Worm (Caenorhabditis elegans) whole organism, L4 larva: Measurements from ENCODE around the gene T12A7.2.

Source experiments
- F37D6.2 ChIP-seq: sonication (generic microtip); optimal IDR thresholded peaks from 2 replicates; lab custom pipeline; 2016; ENCODE audit warnings: mild to moderate bottlenecking, missing genetic modification characterization, missing compliant biosample characterization
- R02D3.7 ChIP-seq: fragments of 150-350 bp; sonication (generic microtip); optimal IDR thresholded peaks from 3 replicates; lab custom pipeline; 2014; ENCODE audit warnings: missing biosample characterization, missing genetic modification characterization
- Y105C5A.15 ChIP-seq: fragments of 200-800 bp; sonication (Bioruptor generic); IDR thresholded peaks from 2 replicates; pipeline ENCODE4 v1.3.6; 2022; ENCODE audit warnings: missing genetic modification characterization, missing compliant biosample characterization
- aly-2 ChIP-seq: sonication (generic microtip); optimal IDR thresholded peaks from 2 replicates; lab custom pipeline; 2018; ENCODE audit warnings: missing biosample characterization, missing genetic modification characterization
- ama-1 ChIP-seq: fragments of 150-350 bp; optimal IDR thresholded peaks from 2 replicates; lab custom pipeline; 2014; ENCODE audit warnings: inconsistent platforms, mixed read lengths
- ceh-20 ChIP-seq: fragments of 200-800 bp; sonication (Bioruptor generic); IDR thresholded peaks from 2 replicates; pipeline ENCODE4 v1.3.6; 2022; ENCODE audit warnings: missing genetic modification reagents, missing genetic modification characterization, missing compliant biosample characterization
- ceh-32 ChIP-seq: sonication (generic microtip); optimal IDR thresholded peaks from 2 replicates; lab custom pipeline; 2016; ENCODE audit warnings: mild to moderate bottlenecking, missing genetic modification characterization, missing compliant biosample characterization; ENCODE audit not compliant: poor library complexity
- ceh-44 ChIP-seq: fragments of 200-800 bp; sonication (Bioruptor generic); IDR thresholded peaks from 2 replicates; pipeline ENCODE4 v1.3.6; 2022; ENCODE audit warnings: missing genetic modification reagents, missing genetic modification characterization, missing compliant biosample characterization
- ceh-82 ChIP-seq: sonication (generic microtip); optimal IDR thresholded peaks from 2 replicates; lab custom pipeline; 2017; ENCODE audit warnings: missing biosample characterization, missing genetic modification characterization
- ctbp-1 ChIP-seq: fragments of 200-800 bp; sonication (Bioruptor generic); IDR thresholded peaks from 2 replicates; pipeline ENCODE4 v1.3.6; 2022; ENCODE audit warnings: missing genetic modification reagents, missing genetic modification characterization, missing compliant biosample characterization
- daf-16 ChIP-seq, 3 experiments: sonication (generic microtip); optimal IDR thresholded peaks; 2 replicates each; lab custom pipeline; 2016 to 2017; ENCODE audit warnings: missing genetic modification characterization in 3 of 3, missing genetic modification reagents in 3 of 3, mild to moderate bottlenecking in 2 of 3, missing compliant biosample characterization in 2 of 3, missing biosample characterization in 1 of 3, moderate library complexity in 1 of 3
- daf-19 ChIP-seq: fragments of 200-800 bp; sonication (Bioruptor generic); conservative IDR thresholded peaks from 2 replicates; pipeline ENCODE4 v1.3.6; 2022; ENCODE audit warnings: missing genetic modification characterization, missing compliant biosample characterization
- daf-8 ChIP-seq: fragments of 200-800 bp; sonication (Bioruptor generic); IDR thresholded peaks from 2 replicates; pipeline ENCODE4 v1.3.6; 2022; ENCODE audit warnings: missing genetic modification characterization, missing compliant biosample characterization
- dmd-9 ChIP-seq: fragments of 200-800 bp; sonication (Bioruptor generic); IDR thresholded peaks from 2 replicates; pipeline ENCODE4 v1.3.6; 2022; ENCODE audit warnings: missing genetic modification reagents, missing genetic modification characterization, missing compliant biosample characterization
- egl-43 ChIP-seq: fragments of 200-800 bp; sonication (Bioruptor generic); IDR thresholded peaks from 2 replicates; pipeline ENCODE4 v1.3.6; 2022; ENCODE audit warnings: missing genetic modification reagents, missing genetic modification characterization, missing compliant biosample characterization
- gei-8 ChIP-seq: fragments of 200-800 bp; sonication (Bioruptor generic); optimal IDR thresholded peaks from 2 replicates; lab custom pipeline; 2018; ENCODE audit warnings: mild to moderate bottlenecking, missing genetic modification characterization, missing compliant biosample characterization
- jun-1 ChIP-seq: fragments of 150-350 bp; optimal IDR thresholded peaks from 2 replicates; lab custom pipeline; 2014; ENCODE audit warnings: missing biosample characterization, missing genetic modification reagents, missing genetic modification characterization
- lim-7 ChIP-seq: fragments of 200-800 bp; sonication (Bioruptor generic); IDR thresholded peaks from 2 replicates; pipeline ENCODE4 v1.3.6; 2022; ENCODE audit warnings: missing genetic modification characterization, missing compliant biosample characterization
- lin-15B ChIP-seq: fragments of 150-350 bp; sonication (generic microtip); optimal IDR thresholded peaks from 3 replicates; lab custom pipeline; 2014; ENCODE audit warnings: missing biosample characterization, missing genetic modification characterization
- lin-39 ChIP-seq: fragments of 150-350 bp; optimal IDR thresholded peaks from 2 replicates; lab custom pipeline; 2014; ENCODE audit warnings: missing biosample characterization, missing genetic modification reagents, missing genetic modification characterization
- mdl-1 ChIP-seq, 2 experiments: fragments of 150-350 bp in 1 of 2; sonication (generic microtip) in 1 of 2; optimal IDR thresholded peaks; 2 replicates each; lab custom pipeline; 2014 to 2017; ENCODE audit warnings: missing biosample characterization in 2 of 2, missing genetic modification characterization in 2 of 2
- mep-1 ChIP-seq: fragments of 150-350 bp; sonication (generic microtip); optimal IDR thresholded peaks from 3 replicates; lab custom pipeline; 2014; ENCODE audit warnings: missing biosample characterization, missing genetic modification characterization
- mes-2 ChIP-seq: sonication (generic microtip); optimal IDR thresholded peaks from 2 replicates; lab custom pipeline; 2016; ENCODE audit warnings: missing genotype, mild to moderate bottlenecking, missing genetic modification characterization, missing compliant biosample characterization; ENCODE audit not compliant: poor library complexity, severe bottlenecking
- mxl-2 ChIP-seq: fragments of 200-800 bp; sonication (Bioruptor generic); conservative IDR thresholded peaks from 2 replicates; pipeline ENCODE4 v1.3.6; 2022; ENCODE audit warnings: missing genetic modification reagents, missing genetic modification characterization, missing compliant biosample characterization
- nhr-11 ChIP-seq: fragments of 150-350 bp; optimal IDR thresholded peaks from 2 replicates; lab custom pipeline; 2014; ENCODE audit warnings: missing biosample characterization, missing genetic modification characterization
- nhr-25 ChIP-seq: sonication (generic microtip); optimal IDR thresholded peaks from 2 replicates; lab custom pipeline; 2017; ENCODE audit warnings: missing genetic modification characterization, mild to moderate bottlenecking, missing compliant biosample characterization, antibody characterized with exemption, moderate library complexity, borderline replicate concordance; ENCODE audit not compliant: insufficient read depth
- nhr-28 ChIP-seq: fragments of 150-350 bp; optimal IDR thresholded peaks from 2 replicates; lab custom pipeline; 2014; ENCODE audit warnings: missing biosample characterization, missing genetic modification characterization
- nhr-77 ChIP-seq: fragments of 150-350 bp; optimal IDR thresholded peaks from 2 replicates; lab custom pipeline; 2014; ENCODE audit warnings: missing biosample characterization, missing genetic modification characterization
- pha-4 ChIP-seq, 2 experiments: fragments of 150-350 bp in 1 of 2; fragments of 200-800 bp in 1 of 2; sonication (Bioruptor generic) in 1 of 2; IDR thresholded peaks in 1 of 2; optimal IDR thresholded peaks in 1 of 2; 2 replicates each; pipeline versions ENCODE4 v1.3.6 to Lab custom; 2014 to 2022; ENCODE audit warnings: missing genetic modification characterization in 2 of 2, missing genetic modification reagents in 2 of 2, missing biosample characterization in 1 of 2, missing compliant biosample characterization in 1 of 2
- rbr-2 ChIP-seq: sonication (generic microtip); optimal IDR thresholded peaks from 2 replicates; lab custom pipeline; 2016; ENCODE audit warnings: missing genotype, missing genetic modification characterization, missing compliant biosample characterization
- sdz-12 ChIP-seq: fragments of 200-800 bp; sonication (Bioruptor generic); optimal IDR thresholded peaks from 2 replicates; lab custom pipeline; 2018; ENCODE audit warnings: mild to moderate bottlenecking, missing genetic modification characterization, missing compliant biosample characterization
- set-16 ChIP-seq: fragments of 200-800 bp; sonication (Bioruptor generic); IDR thresholded peaks from 2 replicates; pipeline ENCODE4 v1.3.6; 2022; ENCODE audit warnings: missing genetic modification reagents, missing genetic modification characterization, missing compliant biosample characterization
- skn-1 ChIP-seq: fragments of 150-350 bp; optimal IDR thresholded peaks from 2 replicates; lab custom pipeline; 2014; ENCODE audit warnings: missing biosample characterization, missing genetic modification characterization
- snpc-1.2 ChIP-seq: fragments of 200-800 bp; sonication (Bioruptor generic); IDR thresholded peaks from 2 replicates; pipeline ENCODE4 v1.3.6; 2022; ENCODE audit warnings: missing genetic modification reagents, missing genetic modification characterization, missing compliant biosample characterization
- unc-130 ChIP-seq: sonication (generic microtip); optimal IDR thresholded peaks from 2 replicates; lab custom pipeline; 2016; ENCODE audit warnings: missing genetic modification reagents, missing genetic modification characterization, missing compliant biosample characterization
- vab-7 ChIP-seq: fragments of 200-800 bp; sonication (Bioruptor generic); IDR thresholded peaks from 2 replicates; pipeline ENCODE4 v1.3.6; 2022; ENCODE audit warnings: missing genetic modification reagents, missing genetic modification characterization, missing compliant biosample characterization
- zfp-2 ChIP-seq: sonication (generic microtip); optimal IDR thresholded peaks from 2 replicates; lab custom pipeline; 2016; ENCODE audit warnings: mild to moderate bottlenecking, missing genetic modification characterization, missing compliant biosample characterization
- zip-11 ChIP-seq: fragments of 200-800 bp; sonication (Bioruptor generic); IDR thresholded peaks from 2 replicates; pipeline ENCODE4 v1.3.6; 2022; ENCODE audit warnings: missing genetic modification characterization, missing compliant biosample characterization

The T12A7.2 gene

ce11 chrIV:11765507-11765906 lies 4.6 kb upstream of the T12A7.2 start (continued):
- TF ChIP-seq nhr-28 (no peak), mxl-2 (GFP tag; lab: Robert Waterston, UW) (no peak), mdl-1 (tag; optimal IDR thresholded peaks at IDR 0.05; lab: Kevin White, UChicago) (peak in 1 of 2 experiments; percentile 58), nhr-11 (tag; lab: Kevin White, UChicago) (peak; percentile 20), ceh-20 (GFP tag; lab: Robert Waterston, UW) (0 out of 2 replicates have a peak, but pooled peaks have one; percentile 49), daf-16 (GFP tag; optimal IDR thresholded peaks at IDR 0.05; lab: Kevin White, UChicago) (no peak), daf-16 (tag; optimal IDR thresholded peaks at IDR 0.05; lab: Kevin White, UChicago) (no peak), daf-8 (no peak), rbr-2 (tag; lab: Kevin White, UChicago) (peak; percentile 73), egl-43 (GFP tag; lab: Robert Waterston, UW) (no peak), ceh-82 (no peak), mes-2 (tag; lab: Kevin White, UChicago) (no peak), lim-7 (no peak), nhr-25 (no peak), sdz-12 (GFP tag; lab: Kevin White, UChicago) (no peak), R02D3.7 (tag; lab: Kevin White, UChicago) (no peak), lin-15B (tag; lab: Kevin White, UChicago) (no peak), lin-39 (tag; lab: Kevin White, UChicago) (no peak), dmd-9 (GFP tag; lab: Robert Waterston, UW) (no peak), daf-19 (GFP tag; lab: Robert Waterston, UW) (no peak), ctbp-1 (peak; percentile 79), vab-7 (GFP tag; lab: Robert Waterston, UW) (no peak), nhr-77 (tag; lab: Kevin White, UChicago) (no peak), ceh-32 (tag; lab: Kevin White, UChicago) (no peak), gei-8 (GFP tag; lab: Kevin White, UChicago) (no peak), skn-1 (tag; lab: Kevin White, UChicago) (no peak), zfp-2 (tag; lab: Kevin White, UChicago) (no peak), ceh-44 (no peak), ama-1 (lab: Kevin White, UChicago) (no peak), Y105C5A.15 (GFP tag; lab: Robert Waterston, UW) (no peak), unc-130 (GFP tag; lab: Kevin White, UChicago) (no peak), set-16 (GFP tag; lab: Robert Waterston, UW) (no peak), snpc-1.2 (no peak), F37D6.2 (tag; lab: Kevin White, UChicago) (peak; percentile 48), mep-1 (peak; percentile 52), pha-4 (GFP tag; IDR thresholded peaks at IDR 0.05; lab: Robert Waterston, UW) (no peak), pha-4 (tag; optimal IDR thresholded peaks at IDR 0.05; lab: Kevin White, UChicago) (no peak), aly-2 (tag; lab: Kevin White, UChicago) (no peak)

- TF ChIP-seq ceh-20 (GFP tag; lab: Robert Waterston, UW) (no peak), nhr-11 (tag; lab: Kevin White, UChicago) (peak; percentile 26), pha-4 (GFP tag; IDR thresholded peaks at IDR 0.05; lab: Robert Waterston, UW) (no peak), pha-4 (tag; optimal IDR thresholded peaks at IDR 0.05; lab: Kevin White, UChicago) (no peak), nhr-28 (no peak), zip-11 (GFP tag; lab: Robert Waterston, UW) (no peak), jun-1 (tag; lab: Kevin White, UChicago) (no peak)
These were observed 1.1 kb downstream of the T12A7.2 start for ce11 chrIV:11759852-11760251.
